Worm (Caenorhabditis elegans) whole organism, L4 larva: ENCODE results near the gene rpi-2.

ENCODE experiments used
- F10B5.3 ChIP-seq: sonication (generic microtip); optimal IDR thresholded peaks from 2 replicates; lab custom pipeline; 2016; ENCODE audit warnings: mild to moderate bottlenecking, missing genetic modification characterization, missing compliant biosample characterization
- F37D6.2 ChIP-seq: sonication (generic microtip); optimal IDR thresholded peaks from 2 replicates; lab custom pipeline; 2016; ENCODE audit warnings: mild to moderate bottlenecking, missing genetic modification characterization, missing compliant biosample characterization
- F44E2.7 ChIP-seq: fragments of 200-800 bp; sonication (Bioruptor generic); IDR thresholded peaks from 2 replicates; pipeline ENCODE4 v2.1.2; 2022; ENCODE audit warnings: missing genetic modification characterization, missing compliant biosample characterization
- F49E8.2 ChIP-seq: sonication (generic microtip); optimal IDR thresholded peaks from 2 replicates; lab custom pipeline; 2016; ENCODE audit warnings: missing compliant biosample characterization, mild to moderate bottlenecking, missing genetic modification characterization, borderline replicate concordance
- T20F7.1 ChIP-seq: fragments of 200-800 bp; sonication (Bioruptor generic); optimal IDR thresholded peaks from 2 replicates; lab custom pipeline; 2018; ENCODE audit warnings: mild to moderate bottlenecking, missing genetic modification characterization, missing compliant biosample characterization
- Y5F2A.4 ChIP-seq: fragments of 200-800 bp; sonication (Bioruptor generic); optimal IDR thresholded peaks from 2 replicates; lab custom pipeline; 2018; ENCODE audit warnings: mild to moderate bottlenecking, missing genetic modification characterization, missing compliant biosample characterization
- Y75B8A.6 ChIP-seq: fragments of 200-800 bp; sonication (Bioruptor generic); IDR thresholded peaks from 2 replicates; pipeline ENCODE4 v1.3.6; 2022; ENCODE audit warnings: missing genetic modification reagents, missing genetic modification characterization, missing compliant biosample characterization
- ZK546.5 ChIP-seq, 2 experiments: sonication (generic microtip); optimal IDR thresholded peaks; 2 replicates each; lab custom pipeline; 2017; ENCODE audit warnings: missing biosample characterization in 2 of 2, missing genetic modification characterization in 2 of 2
- aly-2 ChIP-seq: sonication (generic microtip); optimal IDR thresholded peaks from 2 replicates; lab custom pipeline; 2018; ENCODE audit warnings: missing biosample characterization, missing genetic modification characterization
- arid-1 ChIP-seq: fragments of 200-800 bp; sonication (Bioruptor generic); conservative IDR thresholded peaks from 2 replicates; pipeline ENCODE4 v1.3.6; 2022; ENCODE audit warnings: missing genetic modification reagents, missing genetic modification characterization, missing compliant biosample characterization
- attf-4 ChIP-seq: sonication (generic microtip); optimal IDR thresholded peaks from 3 replicates; lab custom pipeline; 2017; ENCODE audit warnings: missing biosample characterization, missing genetic modification characterization
- ceh-20 ChIP-seq: fragments of 200-800 bp; sonication (Bioruptor generic); IDR thresholded peaks from 2 replicates; pipeline ENCODE4 v1.3.6; 2022; ENCODE audit warnings: missing genetic modification reagents, missing genetic modification characterization, missing compliant biosample characterization
- ceh-28 ChIP-seq: fragments of 150-350 bp; optimal IDR thresholded peaks from 2 replicates; lab custom pipeline; 2014; ENCODE audit warnings: missing biosample characterization, missing genetic modification reagents, missing genetic modification characterization
- ceh-32 ChIP-seq: sonication (generic microtip); optimal IDR thresholded peaks from 2 replicates; lab custom pipeline; 2016; ENCODE audit warnings: mild to moderate bottlenecking, missing genetic modification characterization, missing compliant biosample characterization; ENCODE audit not compliant: poor library complexity
- ceh-62 ChIP-seq: sonication (generic microtip); optimal IDR thresholded peaks from 2 replicates; lab custom pipeline; 2017; ENCODE audit warnings: missing biosample characterization, missing genetic modification characterization
- cey-2 ChIP-seq: sonication (generic microtip); optimal IDR thresholded peaks from 3 replicates; lab custom pipeline; 2017; ENCODE audit warnings: missing genetic modification characterization, mild to moderate bottlenecking, missing compliant biosample characterization, antibody characterized with exemption, borderline replicate concordance; ENCODE audit not compliant: insufficient read depth
- ctbp-1 ChIP-seq: fragments of 200-800 bp; sonication (Bioruptor generic); IDR thresholded peaks from 2 replicates; pipeline ENCODE4 v1.3.6; 2022; ENCODE audit warnings: missing genetic modification reagents, missing genetic modification characterization, missing compliant biosample characterization
- daf-16 ChIP-seq, 3 experiments: sonication (generic microtip); optimal IDR thresholded peaks; 2 replicates each; lab custom pipeline; 2016 to 2017; ENCODE audit warnings: missing genetic modification characterization in 3 of 3, missing genetic modification reagents in 3 of 3, mild to moderate bottlenecking in 2 of 3, missing compliant biosample characterization in 2 of 3, missing biosample characterization in 1 of 3, moderate library complexity in 1 of 3
- dmd-6 ChIP-seq: fragments of 200-800 bp; sonication (Bioruptor generic); IDR thresholded peaks from 2 replicates; pipeline ENCODE4 v1.3.6; 2022; ENCODE audit warnings: missing genetic modification reagents, missing genetic modification characterization, missing compliant biosample characterization
- dmd-9 ChIP-seq: fragments of 200-800 bp; sonication (Bioruptor generic); IDR thresholded peaks from 2 replicates; pipeline ENCODE4 v1.3.6; 2022; ENCODE audit warnings: missing genetic modification reagents, missing genetic modification characterization, missing compliant biosample characterization
- gei-8 ChIP-seq: fragments of 200-800 bp; sonication (Bioruptor generic); optimal IDR thresholded peaks from 2 replicates; lab custom pipeline; 2018; ENCODE audit warnings: mild to moderate bottlenecking, missing genetic modification characterization, missing compliant biosample characterization
- hmg-1.1 ChIP-seq: fragments of 200-800 bp; sonication (Bioruptor generic); IDR thresholded peaks from 2 replicates; pipeline ENCODE4 v1.3.6; 2022; ENCODE audit warnings: missing genetic modification reagents, missing genetic modification characterization, missing compliant biosample characterization
- jun-1 ChIP-seq: fragments of 150-350 bp; optimal IDR thresholded peaks from 2 replicates; lab custom pipeline; 2014; ENCODE audit warnings: missing biosample characterization, missing genetic modification reagents, missing genetic modification characterization
- lin-1 ChIP-seq: fragments of 200-800 bp; sonication (Bioruptor generic); IDR thresholded peaks from 2 replicates; pipeline ENCODE4 v1.3.6; 2022; ENCODE audit warnings: missing genetic modification reagents, missing genetic modification characterization, missing compliant biosample characterization
- lin-13 ChIP-seq: fragments of 150-350 bp; optimal IDR thresholded peaks from 2 replicates; lab custom pipeline; 2014; ENCODE audit warnings: missing biosample characterization, missing genetic modification reagents, missing genetic modification characterization
- lin-29 ChIP-seq: fragments of 200-800 bp; sonication (Bioruptor generic); IDR thresholded peaks from 2 replicates; pipeline ENCODE4 v1.3.6; 2022; ENCODE audit warnings: missing genetic modification reagents, missing genetic modification characterization, missing compliant biosample characterization
- lin-39 ChIP-seq: fragments of 150-350 bp; optimal IDR thresholded peaks from 2 replicates; lab custom pipeline; 2014; ENCODE audit warnings: missing biosample characterization, missing genetic modification reagents, missing genetic modification characterization
- lir-3 ChIP-seq: sonication (generic microtip); optimal IDR thresholded peaks from 2 replicates; lab custom pipeline; 2016; ENCODE audit warnings: mild to moderate bottlenecking, missing genetic modification characterization, missing compliant biosample characterization
- mdl-1 ChIP-seq, 2 experiments: fragments of 150-350 bp in 1 of 2; sonication (generic microtip) in 1 of 2; optimal IDR thresholded peaks; 2 replicates each; lab custom pipeline; 2014 to 2017; ENCODE audit warnings: missing biosample characterization in 2 of 2, missing genetic modification characterization in 2 of 2
- mdt-29 ChIP-seq: fragments of 200-800 bp; sonication (Bioruptor generic); IDR thresholded peaks from 2 replicates; pipeline ENCODE4 v1.3.6; 2022; ENCODE audit warnings: missing genetic modification reagents, missing genetic modification characterization, missing compliant biosample characterization
- mxl-3 ChIP-seq: fragments of 200-800 bp; sonication (Bioruptor generic); optimal IDR thresholded peaks from 2 replicates; lab custom pipeline; 2018; ENCODE audit warnings: mild to moderate bottlenecking, missing genetic modification characterization, missing compliant biosample characterization
- nhr-10 ChIP-seq: fragments of 150-350 bp; optimal IDR thresholded peaks from 2 replicates; lab custom pipeline; 2014; ENCODE audit warnings: missing biosample characterization, missing genetic modification characterization
- nhr-102 ChIP-seq: sonication (generic microtip); optimal IDR thresholded peaks from 2 replicates; lab custom pipeline; 2016; ENCODE audit warnings: mild to moderate bottlenecking, missing genetic modification characterization, moderate library complexity, missing compliant biosample characterization
- nhr-11 ChIP-seq: fragments of 150-350 bp; optimal IDR thresholded peaks from 2 replicates; lab custom pipeline; 2014; ENCODE audit warnings: missing biosample characterization, missing genetic modification characterization
- nhr-25 ChIP-seq: sonication (generic microtip); optimal IDR thresholded peaks from 2 replicates; lab custom pipeline; 2017; ENCODE audit warnings: missing genetic modification characterization, mild to moderate bottlenecking, missing compliant biosample characterization, antibody characterized with exemption, moderate library complexity, borderline replicate concordance; ENCODE audit not compliant: insufficient read depth
- nhr-28 ChIP-seq: fragments of 150-350 bp; optimal IDR thresholded peaks from 2 replicates; lab custom pipeline; 2014; ENCODE audit warnings: missing biosample characterization, missing genetic modification characterization
- nhr-41 ChIP-seq: fragments of 200-800 bp; sonication (Bioruptor generic); IDR thresholded peaks from 2 replicates; pipeline ENCODE4 v1.3.6; 2022; ENCODE audit warnings: missing genetic modification reagents, missing genetic modification characterization, missing compliant biosample characterization
- nhr-48 ChIP-seq: sonication (generic microtip); optimal IDR thresholded peaks from 2 replicates; lab custom pipeline; 2016; ENCODE audit warnings: mild to moderate bottlenecking, missing genetic modification characterization, missing compliant biosample characterization
- php-3 ChIP-seq: fragments of 200-800 bp; sonication (Bioruptor generic); IDR thresholded peaks from 2 replicates; pipeline ENCODE4 v1.3.6; 2022; ENCODE audit warnings: missing genetic modification reagents, missing genetic modification characterization, missing compliant biosample characterization
- pqm-1 ChIP-seq: sonication (generic microtip); optimal IDR thresholded peaks from 2 replicates; lab custom pipeline; 2017; ENCODE audit warnings: missing biosample characterization, missing genetic modification characterization
- saeg-2 ChIP-seq: fragments of 200-800 bp; sonication (Bioruptor generic); IDR thresholded peaks from 2 replicates; pipeline ENCODE4 v1.3.6; 2022; ENCODE audit warnings: missing genetic modification reagents, missing genetic modification characterization, missing compliant biosample characterization
- sdz-12 ChIP-seq: fragments of 200-800 bp; sonication (Bioruptor generic); optimal IDR thresholded peaks from 2 replicates; lab custom pipeline; 2018; ENCODE audit warnings: mild to moderate bottlenecking, missing genetic modification characterization, missing compliant biosample characterization
- snpc-4 ChIP-seq: fragments of 150-350 bp; optimal IDR thresholded peaks from 2 replicates; lab custom pipeline; 2014; ENCODE audit warnings: missing biosample characterization, missing genetic modification characterization
- spr-1 ChIP-seq: sonication (generic microtip); optimal IDR thresholded peaks from 2 replicates; lab custom pipeline; 2016; ENCODE audit warnings: mild to moderate bottlenecking, missing genetic modification characterization, missing compliant biosample characterization
- spr-3 ChIP-seq: fragments of 200-800 bp; sonication (Bioruptor generic); optimal IDR thresholded peaks from 2 replicates; lab custom pipeline; 2018; ENCODE audit warnings: mild to moderate bottlenecking, missing genetic modification characterization, missing compliant biosample characterization
- tra-1 ChIP-seq: fragments of 200-800 bp; sonication (Bioruptor generic); IDR thresholded peaks from 2 replicates; pipeline ENCODE4 v1.3.6; 2022; ENCODE audit warnings: missing genetic modification reagents, missing genetic modification characterization, missing compliant biosample characterization
- unc-130 ChIP-seq: sonication (generic microtip); optimal IDR thresholded peaks from 2 replicates; lab custom pipeline; 2016; ENCODE audit warnings: missing genetic modification reagents, missing genetic modification characterization, missing compliant biosample characterization
- vab-7 ChIP-seq: fragments of 200-800 bp; sonication (Bioruptor generic); IDR thresholded peaks from 2 replicates; pipeline ENCODE4 v1.3.6; 2022; ENCODE audit warnings: missing genetic modification reagents, missing genetic modification characterization, missing compliant biosample characterization
- ztf-11 ChIP-seq: fragments of 150-350 bp; optimal IDR thresholded peaks from 2 replicates; lab custom pipeline; 2014; ENCODE audit warnings: missing biosample characterization, missing genetic modification characterization

The rpi-2 gene

DNA sequence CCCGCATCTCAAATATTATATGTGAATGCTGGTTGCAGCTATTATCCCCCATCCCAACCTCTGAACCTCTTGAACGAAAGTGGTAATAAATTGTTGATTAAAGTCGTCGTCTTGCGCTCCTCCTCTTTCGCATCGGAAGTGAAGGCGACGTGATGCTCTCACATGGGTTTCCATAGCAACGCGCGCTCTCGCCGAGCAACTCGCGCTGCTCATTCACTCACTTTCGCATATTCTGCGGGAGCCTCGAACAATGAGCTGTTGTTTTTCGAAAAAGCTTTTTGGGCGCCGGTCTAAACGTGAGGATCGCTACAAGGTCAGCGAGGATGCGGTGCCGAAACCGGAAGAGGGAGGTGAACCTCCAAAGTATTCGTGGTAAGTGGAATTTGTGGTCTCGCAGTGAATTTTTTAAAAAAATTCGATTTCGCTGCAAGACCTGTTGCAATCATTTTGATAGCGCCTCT lies at the start of gene rpi-2 (continued):
- 0 out of 2 replicates have a peak, but pooled peaks have one; percentile 16 for TF ChIP-seq nhr-41 (GFP tag; lab: Robert Waterston, UW)
- no peak for TF ChIP-seq mdl-1 (tag; optimal IDR thresholded peaks at IDR 0.05; lab: Kevin White, UChicago)
- TF ChIP-seq ceh-32 (tag; lab: Kevin White, UChicago): no peak
- no peak for TF ChIP-seq pqm-1 (tag; lab: Kevin White, UChicago)
- TF ChIP-seq dmd-6 (GFP tag; lab: Robert Waterston, UW): peak; percentile 38
- peak; percentile 94 for TF ChIP-seq arid-1 (GFP tag; lab: Robert Waterston, UW)
- peak; percentile 64; the same call in 1 of the 2 replicates for TF ChIP-seq dmd-9
- no peak for TF ChIP-seq nhr-25 (tag; lab: Kevin White, UChicago)
- TF ChIP-seq lin-1 (GFP tag; lab: Robert Waterston, UW): peak; percentile 63; the same call in 1 of the 2 replicates
- TF ChIP-seq ctbp-1 (GFP tag; lab: Robert Waterston, UW): peak; percentile 57
- TF ChIP-seq F44E2.7 (GFP tag; lab: Robert Waterston, UW): no peak
- no peak for TF ChIP-seq snpc-4
- peak in 1 of 2 experiments; percentile 46 for TF ChIP-seq ZK546.5 (tag; optimal IDR thresholded peaks at IDR 0.05; lab: Kevin White, UChicago)
- TF ChIP-seq ceh-62 (tag; lab: Kevin White, UChicago): no peak
- TF ChIP-seq nhr-28 (tag; lab: Kevin White, UChicago): no peak
- TF ChIP-seq F49E8.2 (tag; lab: Kevin White, UChicago): peak; percentile 95
- 0 out of 2 replicates have a peak, but pooled peaks have one; percentile 22 for TF ChIP-seq mdt-29
- TF ChIP-seq F37D6.2 (tag; lab: Kevin White, UChicago): no peak
- no peak for TF ChIP-seq cey-2
- no peak for TF ChIP-seq ztf-11 (tag; lab: Kevin White, UChicago)
- TF ChIP-seq Y5F2A.4 (GFP tag; lab: Kevin White, UChicago): peak; percentile 53
- TF ChIP-seq nhr-11 (tag; lab: Kevin White, UChicago): peak; percentile 4
- TF ChIP-seq mxl-3: no peak
- TF ChIP-seq spr-1 (tag; lab: Kevin White, UChicago): peak; percentile 50
- no peak for TF ChIP-seq lir-3
- peak in 1 of 2 experiments; percentile 31 for TF ChIP-seq daf-16 (GFP tag; optimal IDR thresholded peaks at IDR 0.05; lab: Kevin White, UChicago)
- no peak for TF ChIP-seq daf-16 (tag; optimal IDR thresholded peaks at IDR 0.05; lab: Kevin White, UChicago)
- peak; percentile 41 for TF ChIP-seq spr-3 (GFP tag; lab: Kevin White, UChicago)
- TF ChIP-seq nhr-102 (tag; lab: Kevin White, UChicago): peak; percentile 22
- TF ChIP-seq sdz-12 (GFP tag; lab: Kevin White, UChicago): peak; percentile 40
- no peak for TF ChIP-seq nhr-48 (tag; lab: Kevin White, UChicago)
- no peak for TF ChIP-seq F10B5.3
- no peak for TF ChIP-seq lin-39 (tag; lab: Kevin White, UChicago)
- TF ChIP-seq T20F7.1 (GFP tag; lab: Kevin White, UChicago): no peak
- TF ChIP-seq tra-1 (GFP tag; lab: Robert Waterston, UW): peak; percentile 48; the same call in 1 of the 2 replicates
- no peak for TF ChIP-seq jun-1 (tag; lab: Kevin White, UChicago)
- 0 out of 2 replicates have a peak, but pooled peaks have one; percentile 23 for TF ChIP-seq vab-7 (GFP tag; lab: Robert Waterston, UW)
- 0 out of 2 replicates have a peak, but pooled peaks have one; percentile 45 for TF ChIP-seq php-3 (GFP tag; lab: Robert Waterston, UW)
- TF ChIP-seq unc-130 (GFP tag; lab: Kevin White, UChicago): peak; percentile 53
- TF ChIP-seq hmg-1.1 (GFP tag; lab: Robert Waterston, UW): no peak
- TF ChIP-seq attf-4: no peak
- TF ChIP-seq lin-13: no peak
- TF ChIP-seq lin-29 (GFP tag; lab: Robert Waterston, UW): 0 out of 2 replicates have a peak, but pooled peaks have one; percentile 19
- TF ChIP-seq ceh-28 (tag; lab: Kevin White, UChicago): no peak
- peak; percentile 55 for TF ChIP-seq gei-8 (GFP tag; lab: Kevin White, UChicago)
- TF ChIP-seq ceh-20 (GFP tag; lab: Robert Waterston, UW): no peak
- TF ChIP-seq Y75B8A.6 (GFP tag; lab: Robert Waterston, UW): no peak
- no peak for TF ChIP-seq saeg-2 (GFP tag; lab: Robert Waterston, UW)
- peak; percentile 68 for TF ChIP-seq aly-2
- TF ChIP-seq nhr-10 (tag; lab: Kevin White, UChicago): no peak
